Fruit fly (Drosophila melanogaster): ENCODE results near the gene CG13919.
A peak's percentile ranks its signal among the peaks of the same experiment; 100 is the strongest.

The CG13919 gene

DNA sequence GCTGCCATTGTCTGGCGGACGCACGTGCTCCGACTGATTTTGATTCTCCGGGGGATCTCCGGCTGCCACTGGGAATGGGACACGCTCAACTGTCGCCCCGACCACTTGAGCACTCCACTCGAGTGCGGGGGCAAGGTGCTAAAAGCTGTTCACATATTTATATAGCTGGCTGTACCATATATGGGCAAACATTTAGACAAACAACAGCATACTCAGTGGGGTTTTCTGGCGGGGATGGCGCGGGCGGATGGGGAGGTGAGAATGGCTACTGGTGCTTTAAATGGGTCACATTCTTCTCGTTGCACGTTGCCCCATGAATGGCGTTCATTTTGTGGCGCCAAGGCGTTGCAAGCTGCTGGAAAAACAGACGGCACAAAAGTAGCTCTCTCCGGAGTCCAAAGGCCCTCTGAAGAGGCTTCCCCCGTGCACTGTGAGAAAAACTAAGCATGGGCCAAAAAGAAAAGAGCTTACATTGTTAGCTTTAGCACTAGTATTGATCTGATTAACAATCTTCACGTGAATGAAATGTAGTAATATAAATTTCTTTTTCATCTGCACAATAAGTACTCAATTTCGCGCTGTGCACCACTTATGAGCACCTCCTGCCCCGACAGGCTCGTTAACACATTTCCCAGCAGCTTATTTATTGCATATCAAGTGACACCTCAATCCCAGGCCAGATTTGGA is 45.6 kb downstream of the CG13919 start (continued):
- TF ChIP-seq CG4424 (GFP tag; optimal IDR thresholded peaks at IDR 0.05): peak; percentile 57
- TF ChIP-seq CG15696 (tag; optimal IDR thresholded peaks at IDR 0.05): no peak
- no peak for TF ChIP-seq Hmx (GFP tag; optimal IDR thresholded peaks at IDR 0.05)
- TF ChIP-seq CG16813 (GFP tag; IDR thresholded peaks at IDR 0.05; ENCODE audit: partially characterized antibody): no peak
- TF ChIP-seq Xrp1 (GFP tag; IDR thresholded peaks at IDR 0.05): peak; percentile 63; the same call in 1 of the 2 replicates
- no peak for TF ChIP-seq CG12299 (tag; optimal IDR thresholded peaks at IDR 0.05)
- no peak for TF ChIP-seq ranshi (GFP tag; IDR thresholded peaks at IDR 0.05)
- no peak for TF ChIP-seq stc (GFP tag; IDR thresholded peaks at IDR 0.05)
- no peak for TF ChIP-seq fd102C (GFP tag; optimal IDR thresholded peaks at IDR 0.05)
- no peak for TF ChIP-seq Dfd (GFP tag; optimal IDR thresholded peaks at IDR 0.05)
- peak; percentile 8 for TF ChIP-seq CG11723 (GFP tag; optimal IDR thresholded peaks at IDR 0.05)
- TF ChIP-seq CG10431 (GFP tag; optimal IDR thresholded peaks at IDR 0.05): peak; percentile 69
- TF ChIP-seq CG33213 (GFP tag; optimal IDR thresholded peaks at IDR 0.05): no peak
- no peak for TF ChIP-seq Side (GFP tag; optimal IDR thresholded peaks at IDR 0.05)
- TF ChIP-seq CG3838 (GFP tag; optimal IDR thresholded peaks at IDR 0.05): no peak
- TF ChIP-seq Taf1 (GFP tag; IDR thresholded peaks at IDR 0.05): no peak
- no peak for TF ChIP-seq CG17802 (tag; optimal IDR thresholded peaks at IDR 0.05)
- peak; percentile 8 for TF ChIP-seq Oli (tag; optimal IDR thresholded peaks at IDR 0.05)
- no peak for TF ChIP-seq TFAM (GFP tag; optimal IDR thresholded peaks at IDR 0.05)
- TF ChIP-seq schlank (tag; optimal IDR thresholded peaks at IDR 0.05): no peak
- TF ChIP-seq Hmr (GFP tag; optimal IDR thresholded peaks at IDR 0.05): peak; percentile 21
- peak; percentile 47; the same call in 1 of the 2 replicates for TF ChIP-seq vvl (GFP tag; IDR thresholded peaks at IDR 0.05)
- TF ChIP-seq Tbp (GFP tag; optimal IDR thresholded peaks at IDR 0.05): no peak
- TF ChIP-seq Drgx (GFP tag; IDR thresholded peaks at IDR 0.05): peak; percentile 75
- peak; percentile 60 for TF ChIP-seq CG18262 (tag; optimal IDR thresholded peaks at IDR 0.05)
- TF ChIP-seq BEAF-32 (GFP tag; optimal IDR thresholded peaks at IDR 0.05): no peak
- peak; percentile 39 for TF ChIP-seq dmrt11E (tag; optimal IDR thresholded peaks at IDR 0.05)
- TF ChIP-seq CG10462 (GFP tag; optimal IDR thresholded peaks at IDR 0.05): no peak
- no peak for TF ChIP-seq CG4360 (GFP tag; IDR thresholded peaks at IDR 0.05)
- peak; percentile 54 for TF ChIP-seq phol (tag; optimal IDR thresholded peaks at IDR 0.05)
- peak; percentile 42 for TF ChIP-seq CG4328 (GFP tag; optimal IDR thresholded peaks at IDR 0.05)
- no peak for TF ChIP-seq CG12104 (GFP tag; optimal IDR thresholded peaks at IDR 0.05)
- TF ChIP-seq CG30431 (GFP tag; optimal IDR thresholded peaks at IDR 0.05): no peak
- TF ChIP-seq caup (GFP tag; optimal IDR thresholded peaks at IDR 0.05; ENCODE audit: severe bottlenecking): no peak
- peak; percentile 28 for TF ChIP-seq Meics (GFP tag; optimal IDR thresholded peaks at IDR 0.05)
- TF ChIP-seq Bgb (GFP tag; IDR thresholded peaks at IDR 0.05; ENCODE audit: partially characterized antibody): no peak
- TF ChIP-seq esg (GFP tag; conservative IDR thresholded peaks at IDR 0.05): no peak
- no peak for TF ChIP-seq ara (GFP tag; IDR thresholded peaks at IDR 0.05)
- no peak for TF ChIP-seq CG2120 (GFP tag; optimal IDR thresholded peaks at IDR 0.05)
- TF ChIP-seq CG16779 (GFP tag; IDR thresholded peaks at IDR 0.05): no peak
- no peak for TF ChIP-seq da (GFP tag; optimal IDR thresholded peaks at IDR 0.05)
- TF ChIP-seq shn (GFP tag; optimal IDR thresholded peaks at IDR 0.05): no peak
- peak; percentile 21 for TF ChIP-seq CG8089 (GFP tag; optimal IDR thresholded peaks at IDR 0.05)
- no peak for TF ChIP-seq chn (GFP tag; optimal IDR thresholded peaks at IDR 0.05)
- TF ChIP-seq Hey (tag; optimal IDR thresholded peaks at IDR 0.05): no peak
- TF ChIP-seq disco-r (GFP tag; optimal IDR thresholded peaks at IDR 0.05): no peak
- TF ChIP-seq tio (GFP tag; optimal IDR thresholded peaks at IDR 0.05): peak; percentile 20
- TF ChIP-seq CG12391 (tag; optimal IDR thresholded peaks at IDR 0.05): peak; percentile 27
- no peak; the same call in 1 of the 2 replicates for TF ChIP-seq CG1024 (GFP tag; IDR thresholded peaks at IDR 0.05)
- peak; percentile 76 for TF ChIP-seq Med (GFP tag)
